Worm (Caenorhabditis elegans): ENCODE measurements around the gene D2045.9.
"Not testable (repeated sequence)": the region's sequence is repeated elsewhere in the genome, so short reads cannot be mapped to it uniquely, and the experiment has no call there.

D2045.9 gene

ce11 chrIII:10435938-10436842 lies 38.9 kb upstream of the D2045.9 start, which contains the start of the genes smrd-1 and enu-3.1 (continued):
- TF ChIP-seq F33H1.4 (GFP tag; IDR thresholded peaks at IDR 0.05), result peak; percentile 71
- 0 out of 2 replicates have a peak, but pooled peaks have one; percentile 7 for TF ChIP-seq Y79H2A.3 (GFP tag; conservative IDR thresholded peaks at IDR 0.05)
- peak in 1 of 2 experiments; percentile 22 for TF ChIP-seq let-607 (tag; optimal IDR thresholded peaks at IDR 0.05)
- TF ChIP-seq egl-44 (GFP tag; IDR thresholded peaks at IDR 0.05), result 0 out of 2 replicates have a peak, but pooled peaks have one; percentile 18
- peak; percentile 62; the same call in 1 of the 2 replicates for TF ChIP-seq Y95B8A.8 (GFP tag; IDR thresholded peaks at IDR 0.05)
- 0 out of 2 replicates have a peak, but pooled peaks have one; percentile 24 for TF ChIP-seq lir-1 (GFP tag; conservative IDR thresholded peaks at IDR 0.05)

ce11 chrIII:10438780-10439179 lies 36.3 kb upstream of the D2045.9 start, which contains the start of gene H04D03.6:
H04D03.6 (minus strand) TSS chrIII:10438880.
- TF ChIP-seq tbx-9 (tag; optimal IDR thresholded peaks at IDR 0.05; ENCODE audit: borderline replicate concordance); ets-4 (GFP tag; optimal IDR thresholded peaks at IDR 0.05); madf-8 (GFP tag; conservative IDR thresholded peaks at IDR 0.05): not testable (repeated sequence)

- TF ChIP-seq him-1 (tag; optimal IDR thresholded peaks at IDR 0.05) (no peak), nhr-27 (tag; optimal IDR thresholded peaks at IDR 0.05) (no peak), F10E7.11 (tag; optimal IDR thresholded peaks at IDR 0.05) (no peak), Y95B8A.8 (GFP tag; IDR thresholded peaks at IDR 0.05) (no peak), rcor-1 (GFP tag; IDR thresholded peaks at IDR 0.05) (no peak), ekl-4 (GFP tag; IDR thresholded peaks at IDR 0.05) (no peak), hlh-26 (GFP tag; conservative IDR thresholded peaks at IDR 0.05) (no peak), cebp-2 (GFP tag; IDR thresholded peaks at IDR 0.05) (no peak), egl-44 (GFP tag; IDR thresholded peaks at IDR 0.05) (no peak), K12H6.12 (tag; optimal IDR thresholded peaks at IDR 0.05) (no peak), C06A6.2 (GFP tag; conservative IDR thresholded peaks at IDR 0.05) (no peak), ZK185.1 (tag; optimal IDR thresholded peaks at IDR 0.05; ENCODE audit: poor library complexity, severe bottlenecking) (no peak), lin-40 (tag; optimal IDR thresholded peaks at IDR 0.05) (no peak), dpff-1 (tag; optimal IDR thresholded peaks at IDR 0.05) (no peak), pbrm-1 (GFP tag; IDR thresholded peaks at IDR 0.05) (no peak), fkh-3 (tag; optimal IDR thresholded peaks at IDR 0.05) (no peak), lsl-1 (GFP tag; optimal IDR thresholded peaks at IDR 0.05) (peak; percentile 82), hmg-20 (GFP tag; IDR thresholded peaks at IDR 0.05) (no peak), mes-4 (tag; optimal IDR thresholded peaks at IDR 0.05) (no peak), ztf-26 (tag; optimal IDR thresholded peaks at IDR 0.05) (no peak), nhr-90 (tag; optimal IDR thresholded peaks at IDR 0.05) (no peak), tbx-9 (tag; optimal IDR thresholded peaks at IDR 0.05; ENCODE audit: borderline replicate concordance) (no peak), hrde-1 (tag; optimal IDR thresholded peaks at IDR 0.05; ENCODE audit: borderline replicate concordance) (no peak), snpc-4 (GFP tag; optimal IDR thresholded peaks at IDR 0.05) (no peak), snpc-4 (tag; optimal IDR thresholded peaks at IDR 0.05) (no peak), Y56A3A.18 (GFP tag; IDR thresholded peaks at IDR 0.05) (no peak), xnd-1 (tag; optimal IDR thresholded peaks at IDR 0.05) (peak; percentile 72), efl-1 (GFP tag; optimal IDR thresholded peaks at IDR 0.05) (peak; percentile 25), lir-1 (GFP tag; conservative IDR thresholded peaks at IDR 0.05) (no peak), ceh-58 (GFP tag; IDR thresholded peaks at IDR 0.05) (no peak), ztf-28 (GFP tag; IDR thresholded peaks at IDR 0.05) (no peak), cebp-1 (GFP tag; IDR thresholded peaks at IDR 0.05) (no peak), cebp-1 (tag; optimal IDR thresholded peaks at IDR 0.05) (no peak), somi-1 (GFP tag; optimal IDR thresholded peaks at IDR 0.05) (no peak), aptf-2 (GFP tag; conservative IDR thresholded peaks at IDR 0.05) (no peak), mel-28 (tag; optimal IDR thresholded peaks at IDR 0.05; ENCODE audit: borderline replicate concordance) (no peak)
Observed at ce11 chrIII:10442355-10443140, 32.5 kb upstream of the D2045.9 start, which contains the start of the genes H04D03.2 and ecps-2. H04D03.2 (minus strand) TSS chrIII:10442405. ecps-2 (plus strand) TSS chrIII:10443090.
